Worm (Caenorhabditis elegans) whole organism, L4 larva: ENCODE measurements around the gene gly-1.

Source experiments
- D1046.2 ChIP-seq: fragments of 200-800 bp; sonication (Bioruptor generic); IDR thresholded peaks from 2 replicates; pipeline ENCODE4 v1.3.6; 2022; ENCODE audit warnings: missing genetic modification characterization, missing compliant biosample characterization
- ZK546.5 ChIP-seq, 2 experiments: sonication (generic microtip); optimal IDR thresholded peaks; 2 replicates each; lab custom pipeline; 2017; ENCODE audit warnings: missing biosample characterization in 2 of 2, missing genetic modification characterization in 2 of 2
- nhr-11 ChIP-seq: fragments of 150-350 bp; optimal IDR thresholded peaks from 2 replicates; lab custom pipeline; 2014; ENCODE audit warnings: missing biosample characterization, missing genetic modification characterization
- pqm-1 ChIP-seq: sonication (generic microtip); optimal IDR thresholded peaks from 2 replicates; lab custom pipeline; 2017; ENCODE audit warnings: missing biosample characterization, missing genetic modification characterization
- saeg-2 ChIP-seq: fragments of 200-800 bp; sonication (Bioruptor generic); IDR thresholded peaks from 2 replicates; pipeline ENCODE4 v1.3.6; 2022; ENCODE audit warnings: missing genetic modification reagents, missing genetic modification characterization, missing compliant biosample characterization
- ztf-7 ChIP-seq: fragments of 150-350 bp; optimal IDR thresholded peaks from 2 replicates; lab custom pipeline; 2014; ENCODE audit warnings: missing biosample characterization, missing genetic modification characterization

DNA sequence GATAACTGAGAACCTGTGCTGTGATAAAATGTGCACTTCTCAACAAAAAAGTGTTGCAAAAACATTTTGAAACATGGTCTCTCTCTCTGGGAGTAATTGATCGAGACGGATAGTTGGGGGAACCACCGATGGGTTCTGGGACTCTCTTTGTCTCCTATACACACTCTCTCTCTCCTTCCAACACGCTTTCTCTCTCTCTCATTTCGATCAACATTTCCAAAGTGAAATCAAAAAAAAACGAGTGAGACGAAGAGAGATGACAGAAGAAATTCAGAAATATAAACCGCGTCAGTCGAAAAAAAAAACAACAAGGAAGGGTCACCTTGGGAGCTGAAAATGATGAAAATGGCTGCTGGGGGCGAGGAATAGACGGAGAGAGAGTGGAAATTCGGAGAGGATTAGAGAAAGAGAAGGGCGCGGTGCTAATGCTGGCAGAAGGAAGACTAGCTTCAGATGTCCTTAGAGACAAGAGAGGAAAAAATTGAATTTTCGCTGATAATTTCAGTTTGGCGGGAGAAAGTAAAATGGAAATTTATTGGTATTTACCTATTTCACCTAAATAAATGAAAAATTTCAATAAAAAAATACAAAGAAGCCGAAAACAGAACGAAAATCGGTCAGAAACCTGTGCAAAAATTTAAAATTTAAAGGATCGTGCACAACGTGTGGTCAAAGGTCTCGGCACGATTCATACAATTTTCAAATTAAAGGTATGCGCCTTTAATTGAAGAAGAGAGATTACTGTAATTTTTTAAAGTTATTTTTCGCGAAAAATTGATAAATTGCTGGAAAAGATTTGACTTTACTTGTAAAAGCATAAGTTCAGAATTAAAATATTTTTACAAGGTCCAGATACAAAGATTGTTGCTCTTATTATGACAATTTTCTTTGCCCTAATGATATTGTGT lies 39.0 kb downstream of the gly-1 start:
- no peak for TF ChIP-seq nhr-11 (tag; lab: Kevin White, UChicago)
- TF ChIP-seq ztf-7 (tag; lab: Kevin White, UChicago), result no peak
- no peak for TF ChIP-seq pqm-1 (tag; lab: Kevin White, UChicago)
- no peak for TF ChIP-seq saeg-2 (GFP tag; lab: Robert Waterston, UW)
- TF ChIP-seq ZK546.5 (tag; optimal IDR thresholded peaks at IDR 0.05; lab: Kevin White, UChicago), result no peak
- no peak for TF ChIP-seq D1046.2 (GFP tag; lab: Robert Waterston, UW)
